Fruit fly (Drosophila melanogaster) whole organism, prepupa: Measurements from ENCODE around the gene OXA1L.

Source experiments
- Blimp-1 ChIP-seq: fragments of 200-800 bp; sonication (Bioruptor generic); optimal IDR thresholded peaks from 3 replicates; lab custom pipeline; 2017; ENCODE audit warnings: missing biosample characterization, missing genetic modification characterization, mild to moderate bottlenecking, moderate library complexity, missing genetic modification reagents
- CG10631 ChIP-seq: fragments of 200-800 bp; sonication (Bioruptor generic); optimal IDR thresholded peaks from 2 replicates; lab custom pipeline; 2016; ENCODE audit warnings: missing biosample characterization, missing genetic modification characterization
- CG10669 ChIP-seq: fragments of 200-800 bp; sonication (Bioruptor generic); optimal IDR thresholded peaks from 3 replicates; lab custom pipeline; 2018; ENCODE audit warnings: missing biosample characterization, mild to moderate bottlenecking, missing genetic modification characterization, moderate library complexity
- CG11294 ChIP-seq: fragments of 200-800 bp; sonication (Bioruptor generic); IDR thresholded peaks from 2 replicates; pipeline ENCODE4 v1.3.6; 2022; ENCODE audit warnings: missing biosample characterization, missing genetic modification characterization
- CG15336 ChIP-seq: fragments of 200-800 bp; sonication (Bioruptor generic); IDR thresholded peaks from 2 replicates; pipeline ENCODE4 v1.3.6; 2022; ENCODE audit warnings: missing biosample characterization, missing genetic modification characterization
- CG1621 ChIP-seq: fragments of 200-800 bp; sonication (Bioruptor generic); optimal IDR thresholded peaks from 3 replicates; lab custom pipeline; 2018; ENCODE audit warnings: missing biosample characterization, mild to moderate bottlenecking, missing genetic modification characterization
- CG3032 ChIP-seq: fragments of 200-800 bp; optimal IDR thresholded peaks from 2 replicates; lab custom pipeline; 2019; ENCODE audit warnings: missing biosample characterization, mild to moderate bottlenecking, missing genetic modification characterization, moderate library complexity
- CG31627 ChIP-seq: fragments of 200-800 bp; sonication (Bioruptor generic); optimal IDR thresholded peaks from 3 replicates; lab custom pipeline; 2016; ENCODE audit warnings: missing biosample characterization, missing genetic modification characterization
- CG32006 ChIP-seq: fragments of 200-800 bp; sonication (Bioruptor generic); optimal IDR thresholded peaks from 3 replicates; lab custom pipeline; 2017; ENCODE audit warnings: missing biosample characterization, mild to moderate bottlenecking, missing genetic modification characterization
- CG34406 ChIP-seq: fragments of 200-800 bp; sonication (Bioruptor generic); optimal IDR thresholded peaks from 3 replicates; lab custom pipeline; 2016; ENCODE audit warnings: missing biosample characterization, missing genetic modification characterization
- CG3919 ChIP-seq: fragments of 200-800 bp; sonication (Bioruptor generic); optimal IDR thresholded peaks from 3 replicates; lab custom pipeline; 2016; ENCODE audit warnings: missing biosample characterization, missing genetic modification characterization
- CG6163 ChIP-seq: fragments of 200-800 bp; sonication (Bioruptor generic); IDR thresholded peaks from 3 replicates; pipeline ENCODE4 v1.3.6; 2022; ENCODE audit warnings: missing biosample characterization, missing genetic modification characterization
- CG6808 ChIP-seq: fragments of 200-800 bp; sonication (Bioruptor generic); optimal IDR thresholded peaks from 3 replicates; lab custom pipeline; 2017; ENCODE audit warnings: missing biosample characterization, missing genetic modification characterization, mild to moderate bottlenecking, moderate library complexity, missing genetic modification reagents
- CG6854 ChIP-seq: fragments of 200-800 bp; sonication (Bioruptor generic); optimal IDR thresholded peaks from 2 replicates; lab custom pipeline; 2017; ENCODE audit warnings: missing biosample characterization, mild to moderate bottlenecking, missing genetic modification characterization
- CG7368 ChIP-seq: fragments of 200-800 bp; sonication (Bioruptor generic); optimal IDR thresholded peaks from 3 replicates; lab custom pipeline; 2016; ENCODE audit warnings: missing biosample characterization, missing genetic modification characterization
- CG8119 ChIP-seq: fragments of 200-800 bp; sonication (Bioruptor generic); IDR thresholded peaks from 3 replicates; pipeline ENCODE4 v1.3.6; 2022; ENCODE audit warnings: missing biosample characterization, missing genetic modification characterization
- CG8632 ChIP-seq: fragments of 200-800 bp; sonication (Bioruptor generic); optimal IDR thresholded peaks from 3 replicates; lab custom pipeline; 2016; ENCODE audit warnings: missing biosample characterization, missing genetic modification characterization
- Eip75B ChIP-seq: fragments of 200-800 bp; sonication (Bioruptor generic); optimal IDR thresholded peaks from 3 replicates; lab custom pipeline; 2016; ENCODE audit warnings: missing biosample characterization, missing genetic modification characterization
- Eip78C ChIP-seq: fragments of 200-800 bp; sonication (Bioruptor generic); peaks from one replicate; lab custom pipeline; 2016; ENCODE audit warnings: missing biosample characterization, missing genetic modification characterization
- Ets96B ChIP-seq: fragments of 200-800 bp; optimal IDR thresholded peaks from 2 replicates; lab custom pipeline; 2019; ENCODE audit warnings: missing biosample characterization, mild to moderate bottlenecking, missing genetic modification characterization, moderate library complexity
- Gug ChIP-seq: fragments of 200-800 bp; sonication (Bioruptor generic); IDR thresholded peaks from 2 replicates; pipeline ENCODE4 v1.3.6; 2022; ENCODE audit warnings: missing biosample characterization, missing genetic modification characterization
- Hr39 ChIP-seq: fragments of 200-800 bp; sonication (Bioruptor generic); optimal IDR thresholded peaks from 2 replicates; lab custom pipeline; 2016; ENCODE audit warnings: missing biosample characterization, missing genetic modification characterization
- Met ChIP-seq: fragments of 200-800 bp; sonication (Bioruptor generic); optimal IDR thresholded peaks from 3 replicates; lab custom pipeline; 2016; ENCODE audit warnings: missing biosample characterization, missing genetic modification characterization
- OdsH ChIP-seq: fragments of 200-800 bp; sonication (Bioruptor generic); optimal IDR thresholded peaks from 3 replicates; lab custom pipeline; 2016; ENCODE audit warnings: missing biosample characterization, missing genetic modification characterization
- Smox ChIP-seq: fragments of 200-800 bp; sonication (Bioruptor generic); optimal IDR thresholded peaks from 3 replicates; lab custom pipeline; 2016; ENCODE audit warnings: missing biosample characterization, missing genetic modification characterization
- Sox14 ChIP-seq: fragments of 200-800 bp; sonication (Bioruptor generic); optimal IDR thresholded peaks from 3 replicates; lab custom pipeline; 2016; ENCODE audit warnings: missing biosample characterization, missing genetic modification characterization
- Sox15 ChIP-seq: fragments of 200-800 bp; sonication (Bioruptor generic); optimal IDR thresholded peaks from 3 replicates; lab custom pipeline; 2016; ENCODE audit warnings: missing biosample characterization, missing genetic modification characterization
- achi ChIP-seq: fragments of 200-800 bp; sonication (Bioruptor generic); optimal IDR thresholded peaks from 3 replicates; lab custom pipeline; 2016; ENCODE audit warnings: missing biosample characterization, missing genetic modification characterization
- acj6 ChIP-seq: fragments of 200-800 bp; sonication (Bioruptor generic); optimal IDR thresholded peaks from 3 replicates; lab custom pipeline; 2016; ENCODE audit warnings: missing biosample characterization, missing genetic modification characterization
- dsx ChIP-seq: fragments of 200-800 bp; optimal IDR thresholded peaks from 3 replicates; lab custom pipeline; 2019; ENCODE audit warnings: missing biosample characterization, mild to moderate bottlenecking, missing genetic modification characterization, moderate library complexity; ENCODE audit not compliant: poor library complexity, severe bottlenecking
- esn ChIP-seq: fragments of 200-800 bp; sonication (Bioruptor generic); optimal IDR thresholded peaks from 2 replicates; lab custom pipeline; 2016; ENCODE audit warnings: missing biosample characterization, mild to moderate bottlenecking, missing genetic modification characterization, moderate library complexity
- fd59A ChIP-seq: fragments of 200-800 bp; sonication (Bioruptor generic); optimal IDR thresholded peaks from 2 replicates; lab custom pipeline; 2017; ENCODE audit warnings: missing biosample characterization, mild to moderate bottlenecking, missing genetic modification characterization, missing genetic modification reagents
- pdm3 ChIP-seq: fragments of 200-800 bp; sonication (Bioruptor generic); optimal IDR thresholded peaks from 3 replicates; lab custom pipeline; 2016; ENCODE audit warnings: missing biosample characterization, missing genetic modification characterization
- salr ChIP-seq, 2 experiments: fragments of 200-800 bp; sonication (Bioruptor generic); optimal IDR thresholded peaks; 3 replicates each; lab custom pipeline; 2016 to 2018; ENCODE audit warnings: missing biosample characterization in 2 of 2, missing genetic modification characterization in 2 of 2, mild to moderate bottlenecking in 1 of 2
- spab ChIP-seq: fragments of 200-800 bp; sonication (Bioruptor generic); optimal IDR thresholded peaks from 2 replicates; lab custom pipeline; 2017; ENCODE audit warnings: missing biosample characterization, mild to moderate bottlenecking, missing genetic modification characterization, missing genetic modification reagents
- ss ChIP-seq, 2 experiments: fragments of 200-800 bp; sonication (Bioruptor generic); optimal IDR thresholded peaks; 2 replicates in 1 of 2; 3 replicates in 1 of 2; lab custom pipeline; 2017 to 2018; ENCODE audit warnings: mild to moderate bottlenecking in 2 of 2, missing biosample characterization in 2 of 2, missing genetic modification characterization in 2 of 2, moderate library complexity in 1 of 2
- svp ChIP-seq: fragments of 200-800 bp; sonication (Bioruptor generic); peaks from one replicate; lab custom pipeline; 2016; ENCODE audit warnings: missing biosample characterization, missing genetic modification characterization
- topi ChIP-seq: fragments of 200-800 bp; sonication (Bioruptor generic); optimal IDR thresholded peaks from 3 replicates; lab custom pipeline; 2016; ENCODE audit warnings: missing biosample characterization, missing genetic modification characterization
- vri ChIP-seq: fragments of 200-800 bp; sonication (Bioruptor generic); optimal IDR thresholded peaks from 3 replicates; lab custom pipeline; 2016; ENCODE audit warnings: missing biosample characterization, mild to moderate bottlenecking, missing genetic modification characterization

The OXA1L gene

dm6 chr3L:10849620-10850302, 36.5 kb downstream of the OXA1L start (continued):
- TF ChIP-seq Ets96B (tag; lab: Kevin White, UChicago) (no peak), Eip75B (no peak), spab (no peak), Blimp-1 (GFP tag; lab: Kevin White, UChicago) (peak; percentile 9), Met (GFP tag; lab: Kevin White, UChicago) (no peak)

dm6 chr3L:10848712-10849377, 37.4 kb downstream of the OXA1L start:
- TF ChIP-seq Smox (GFP tag; lab: Kevin White, UChicago), result no peak
- TF ChIP-seq Eip78C, result peak; percentile 15
- peak; percentile 5 for TF ChIP-seq dsx (GFP tag; lab: Kevin White, UChicago)
- 0 out of 3 replicates have a peak, but pooled peaks have one; percentile 16 for TF ChIP-seq CG6163
- no peak for TF ChIP-seq Sox15
- TF ChIP-seq svp (GFP tag; lab: Kevin White, UChicago), result peak; percentile 46
- TF ChIP-seq CG10631 (GFP tag; lab: Kevin White, UChicago), result no peak
- no peak for TF ChIP-seq Gug (GFP tag; lab: Robert Waterston, UW)
- TF ChIP-seq spab, result no peak

DNA sequence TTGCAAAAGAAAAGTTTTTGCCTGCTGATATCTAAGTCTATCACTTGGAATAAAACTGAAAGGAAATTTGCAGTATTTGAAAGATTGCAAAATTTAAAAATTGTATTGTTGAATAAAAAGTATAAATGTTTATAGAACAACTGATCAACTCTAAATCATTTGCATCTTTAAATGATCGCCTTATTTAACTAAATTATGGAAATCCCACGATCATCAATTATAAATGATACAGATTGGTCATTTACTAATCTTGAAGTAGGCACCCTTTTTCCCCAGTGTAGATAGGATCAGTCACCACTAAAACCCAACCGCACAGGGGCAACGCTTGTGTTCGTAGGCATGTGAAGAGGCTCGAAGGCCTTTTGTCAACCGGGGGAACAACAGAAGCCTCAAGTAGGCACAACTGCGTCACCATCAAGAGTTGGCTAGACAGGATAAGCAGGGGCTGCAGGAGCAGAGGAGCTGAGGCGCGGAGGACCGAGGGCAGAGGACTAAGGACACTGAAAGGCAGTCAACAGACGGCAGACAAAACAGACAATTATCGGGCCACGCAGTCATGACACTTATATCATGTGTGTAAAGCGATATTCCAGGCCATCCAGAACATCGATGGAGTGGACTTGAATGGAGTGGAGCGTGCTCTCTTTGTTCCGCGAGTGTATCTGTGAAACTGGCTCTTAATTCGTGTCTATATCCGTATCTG, 38.3 kb downstream of the OXA1L start:
- TF ChIP-seq achi, result peak; percentile 30
- TF ChIP-seq CG10631 (GFP tag; lab: Kevin White, UChicago), result peak; percentile 35
- peak; percentile 47 to 57 for TF ChIP-seq ss (GFP tag; optimal IDR thresholded peaks at IDR 0.05; lab: Kevin White, UChicago)
- peak; percentile 77 for TF ChIP-seq CG6808
- TF ChIP-seq CG15336, result no peak
- TF ChIP-seq salr (GFP tag; optimal IDR thresholded peaks at IDR 0.05; lab: Kevin White, UChicago), result peak in 1 of 2 experiments; percentile 6
- TF ChIP-seq pdm3 (GFP tag; lab: Kevin White, UChicago), result peak; percentile 31
- no peak for TF ChIP-seq Met (GFP tag; lab: Kevin White, UChicago)
- TF ChIP-seq CG10669 (GFP tag; lab: Kevin White, UChicago), result peak; percentile 69
- TF ChIP-seq CG32006 (GFP tag; lab: Kevin White, UChicago), result peak; percentile 23
- peak; percentile 45 for TF ChIP-seq Ets96B (tag; lab: Kevin White, UChicago)
- peak; percentile 54 for TF ChIP-seq spab
- peak; percentile 12 for TF ChIP-seq Smox (GFP tag; lab: Kevin White, UChicago)
- TF ChIP-seq Gug (GFP tag; lab: Robert Waterston, UW), result no peak
- TF ChIP-seq CG6854, result no peak
- no peak for TF ChIP-seq Hr39
- TF ChIP-seq CG34406 (GFP tag; lab: Kevin White, UChicago), result peak; percentile 37
- TF ChIP-seq CG7368 (GFP tag; lab: Kevin White, UChicago), result peak; percentile 11
- TF ChIP-seq CG6163, result 0 out of 3 replicates have a peak, but pooled peaks have one; percentile 38
- peak; percentile 20 for TF ChIP-seq acj6 (GFP tag; lab: Kevin White, UChicago)
- TF ChIP-seq fd59A (GFP tag; lab: Kevin White, UChicago), result peak; percentile 52
- peak; percentile 31 for TF ChIP-seq Sox14 (GFP tag; lab: Kevin White, UChicago)
- TF ChIP-seq CG8119 (GFP tag; lab: Robert Waterston, UW), result no peak
- TF ChIP-seq CG1621 (tag; lab: Kevin White, UChicago), result peak; percentile 29
- peak; percentile 23 for TF ChIP-seq svp (GFP tag; lab: Kevin White, UChicago)
- TF ChIP-seq CG11294 (GFP tag; lab: Robert Waterston, UW), result no peak
- TF ChIP-seq CG3032 (tag; lab: Kevin White, UChicago), result peak; percentile 61
- TF ChIP-seq CG8632 (GFP tag; lab: Kevin White, UChicago), result peak; percentile 37
- peak; percentile 81 for TF ChIP-seq Eip78C
- TF ChIP-seq OdsH, result peak; percentile 41
- TF ChIP-seq dsx (GFP tag; lab: Kevin White, UChicago), result peak; percentile 46
- TF ChIP-seq esn (GFP tag; lab: Kevin White, UChicago), result peak; percentile 11
- peak; percentile 12 for TF ChIP-seq CG31627 (GFP tag; lab: Kevin White, UChicago)
- peak; percentile 18 for TF ChIP-seq topi (GFP tag; lab: Kevin White, UChicago)
- no peak for TF ChIP-seq vri (GFP tag; lab: Kevin White, UChicago)
- TF ChIP-seq CG3919 (GFP tag; lab: Kevin White, UChicago), result peak; percentile 44
